Worm (Caenorhabditis elegans): ENCODE measurements around the gene F41H10.12.

ce11 chrIV:5354564-5354963 lies 30.6 kb upstream of the F41H10.12 start:
- TF ChIP-seq tlf-1 (GFP tag; optimal IDR thresholded peaks at IDR 0.05) (no peak), cebp-1 (GFP tag; IDR thresholded peaks at IDR 0.05) (no peak), cebp-1 (tag; optimal IDR thresholded peaks at IDR 0.05) (no peak), hlh-12 (tag; optimal IDR thresholded peaks at IDR 0.05) (no peak), akir-1 (GFP tag; optimal IDR thresholded peaks at IDR 0.05) (no peak), K11D2.4 (GFP tag; IDR thresholded peaks at IDR 0.05) (no peak), snpc-4 (GFP tag; optimal IDR thresholded peaks at IDR 0.05) (no peak), snpc-4 (tag; optimal IDR thresholded peaks at IDR 0.05) (no peak), F33H1.4 (GFP tag; IDR thresholded peaks at IDR 0.05) (no peak)

Data from whole organism, young adult.